Worm (Caenorhabditis elegans): ENCODE measurements around the gene pct-1.

DNA sequence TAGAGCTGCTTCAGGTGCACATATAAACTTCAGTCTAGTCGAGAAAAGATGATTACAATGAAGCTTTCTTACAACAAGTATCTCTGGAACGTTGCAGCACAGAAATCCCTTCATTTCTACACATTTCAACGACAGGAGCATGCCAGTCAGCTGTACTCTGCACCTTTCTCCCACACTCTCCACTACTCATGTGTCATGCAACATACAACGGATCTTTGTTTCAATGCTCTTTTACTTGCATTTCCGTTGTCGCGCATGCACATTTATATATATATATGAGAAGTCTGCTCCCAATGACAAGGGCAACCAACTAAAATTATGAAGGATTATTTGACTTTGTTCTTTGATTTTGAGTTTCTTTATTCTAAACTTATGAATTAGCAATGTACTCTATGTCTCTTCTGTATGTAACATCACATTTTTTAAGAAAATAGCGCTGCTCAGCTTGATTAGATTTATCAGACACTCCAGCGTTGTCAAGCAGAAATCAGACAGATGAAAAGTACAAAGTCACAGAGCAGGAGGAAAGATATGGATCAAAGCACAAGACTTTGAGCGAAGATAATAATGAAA is 58.9 kb downstream of the pct-1 start:
- TF ChIP-seq him-1 (tag; optimal IDR thresholded peaks at IDR 0.05) (no peak), dao-5 (tag; optimal IDR thresholded peaks at IDR 0.05) (no peak), W03F9.2 (tag; optimal IDR thresholded peaks at IDR 0.05) (no peak)

Measured in whole organism, L4/young adult.